Worm (Caenorhabditis elegans): ENCODE data around the gene F35C8.5.

DNA sequence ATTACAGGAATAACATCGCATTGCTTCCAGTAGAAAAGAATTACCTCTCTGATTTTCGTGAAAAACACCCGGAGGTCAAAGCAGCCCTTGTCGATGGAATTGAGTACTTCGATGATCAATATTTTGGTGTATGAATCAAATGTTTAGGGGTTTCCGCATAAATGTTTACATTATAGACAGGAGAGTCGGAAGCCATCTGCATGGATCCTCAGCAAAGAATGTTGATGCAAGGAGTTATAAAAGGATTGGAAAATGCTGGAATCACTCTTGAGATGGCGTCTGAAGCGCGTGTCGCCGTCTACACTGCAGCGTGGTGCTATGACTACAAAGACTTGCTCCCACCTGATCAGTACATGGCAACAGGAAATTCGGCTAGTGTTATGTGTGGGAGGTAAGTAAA, 48.6 kb downstream of the F35C8.5 start, which contains the start of gene C41A3.2:
- no peak for TF ChIP-seq lin-13 (GFP tag; optimal IDR thresholded peaks at IDR 0.05)
- TF ChIP-seq nhr-23 (tag; optimal IDR thresholded peaks at IDR 0.05) = no peak
- no peak for TF ChIP-seq unc-39 (tag; optimal IDR thresholded peaks at IDR 0.05)
- no peak for TF ChIP-seq ceh-16 (tag; optimal IDR thresholded peaks at IDR 0.05)
- no peak for TF ChIP-seq nhr-25 (tag; optimal IDR thresholded peaks at IDR 0.05)
- TF ChIP-seq zag-1 (tag; optimal IDR thresholded peaks at IDR 0.05) = no peak
- TF ChIP-seq nhr-21 (tag; optimal IDR thresholded peaks at IDR 0.05) = no peak

All from whole organism, L2 larva.